Worm (Caenorhabditis elegans): ENCODE results near the gene R02E4.3.

ce11 chrX:4145051-4145826 is 43.3 kb upstream of the R02E4.3 start:
- TF ChIP-seq klf-2 (GFP tag; conservative IDR thresholded peaks at IDR 0.05) = no peak
- TF ChIP-seq ztf-23 (GFP tag; IDR thresholded peaks at IDR 0.05) = no peak
